Worm (Caenorhabditis elegans): ENCODE measurements around the gene clec-258.

Gene clec-258

ce11 chrV:19794931-19795330 is 6.7 kb downstream of the clec-258 start, which contains the start of gene M162.7:
TSS of gene M162.7 (minus strand) at chrV:19795031.
- TF ChIP-seq lim-6 (tag; optimal IDR thresholded peaks at IDR 0.05) (no peak), ztf-16 (tag; optimal IDR thresholded peaks at IDR 0.05) (no peak), ceh-14 (tag; optimal IDR thresholded peaks at IDR 0.05) (no peak), C38D4.7 (GFP tag; optimal IDR thresholded peaks at IDR 0.05) (no peak), K09A11.1 (tag; optimal IDR thresholded peaks at IDR 0.05; ENCODE audit: insufficient read depth) (no peak), unc-42 (tag; optimal IDR thresholded peaks at IDR 0.05) (no peak), hlh-15 (tag; optimal IDR thresholded peaks at IDR 0.05) (no peak), ceh-19 (GFP tag; optimal IDR thresholded peaks at IDR 0.05) (no peak), elt-2 (tag; optimal IDR thresholded peaks at IDR 0.05) (no peak)

- TF ChIP-seq ttx-3 (tag; optimal IDR thresholded peaks at IDR 0.05) (no peak), ceh-22 (tag; optimal IDR thresholded peaks at IDR 0.05) (no peak), ceh-45 (GFP tag; IDR thresholded peaks at IDR 0.05) (no peak), che-1 (tag; optimal IDR thresholded peaks at IDR 0.05) (no peak), ceh-48 (tag; optimal IDR thresholded peaks at IDR 0.05) (no peak), pag-3 (tag; optimal IDR thresholded peaks at IDR 0.05; ENCODE audit: borderline replicate concordance) (no peak), lim-6 (tag; optimal IDR thresholded peaks at IDR 0.05) (no peak), ceh-30 (tag; optimal IDR thresholded peaks at IDR 0.05) (no peak), hlh-13 (GFP tag; optimal IDR thresholded peaks at IDR 0.05) (no peak)
Observed at ce11 chrV:19801033-19801432, 12.8 kb downstream of the clec-258 start, which contains the start of gene Y116F11B.2. TSS of gene Y116F11B.2 (minus strand) at chrV:19801133.

- TF ChIP-seq unc-3 (GFP tag; conservative IDR thresholded peaks at IDR 0.05), result no peak
- no peak for TF ChIP-seq unc-3 (tag; optimal IDR thresholded peaks at IDR 0.05)
- TF ChIP-seq pqm-1 (tag; optimal IDR thresholded peaks at IDR 0.05), result no peak
- TF ChIP-seq odd-2 (tag; optimal IDR thresholded peaks at IDR 0.05), result no peak
- no peak for TF ChIP-seq madf-2 (tag; optimal IDR thresholded peaks at IDR 0.05)
- no peak for TF ChIP-seq ceh-6 (GFP tag; optimal IDR thresholded peaks at IDR 0.05)
- no peak for TF ChIP-seq pha-4 (tag; optimal IDR thresholded peaks at IDR 0.05)
- no peak for TF ChIP-seq tbx-2 (tag; optimal IDR thresholded peaks at IDR 0.05)
- no peak for TF ChIP-seq gmeb-2 (tag; optimal IDR thresholded peaks at IDR 0.05)
- TF ChIP-seq hlh-30 (tag; optimal IDR thresholded peaks at IDR 0.05; ENCODE audit: insufficient read depth), result no peak
- TF ChIP-seq sdc-2 (tag; optimal IDR thresholded peaks at IDR 0.05), result no peak
- no peak for TF ChIP-seq fax-1 (tag; optimal IDR thresholded peaks at IDR 0.05)
Observed at ce11 chrV:19802797-19803196, 14.6 kb downstream of the clec-258 start.

- TF ChIP-seq unc-3 (GFP tag; conservative IDR thresholded peaks at IDR 0.05) (no peak), unc-3 (tag; optimal IDR thresholded peaks at IDR 0.05) (no peak), ceh-31 (tag; optimal IDR thresholded peaks at IDR 0.05) (no peak), dmd-4 (tag; optimal IDR thresholded peaks at IDR 0.05; ENCODE audit: borderline replicate concordance) (no peak), fkh-10 (GFP tag; optimal IDR thresholded peaks at IDR 0.05) (no peak), pag-3 (tag; optimal IDR thresholded peaks at IDR 0.05; ENCODE audit: borderline replicate concordance) (no peak), sox-2 (GFP tag; IDR thresholded peaks at IDR 0.05) (no peak), sox-4 (tag; optimal IDR thresholded peaks at IDR 0.05) (no peak), hlh-13 (GFP tag; optimal IDR thresholded peaks at IDR 0.05) (no peak), T23F11.4 (GFP tag; optimal IDR thresholded peaks at IDR 0.05) (no peak), odd-2 (tag; optimal IDR thresholded peaks at IDR 0.05) (no peak), unc-55 (GFP tag; optimal IDR thresholded peaks at IDR 0.05) (no peak), gmeb-2 (tag; optimal IDR thresholded peaks at IDR 0.05) (no peak), ceh-2 (tag; optimal IDR thresholded peaks at IDR 0.05) (no peak), elt-2 (tag; optimal IDR thresholded peaks at IDR 0.05) (no peak), madf-2 (tag; optimal IDR thresholded peaks at IDR 0.05) (no peak)
Observed at ce11 chrV:19805548-19805947, 17.3 kb downstream of the clec-258 start.

All from whole organism, late embryonic.